Worm (Caenorhabditis elegans) whole organism, mixed stage, embryonic: Measurements from ENCODE around the gene VY10G11R.1.
"Not testable (repeated sequence)": the region's sequence is repeated elsewhere in the genome, so short reads cannot be mapped to it uniquely, and the experiment has no call there.

ENCODE experiments used
- M03D4.4 ChIP-seq: sonication (generic microtip); optimal IDR thresholded peaks from 2 replicates; lab custom pipeline; 2017; ENCODE audit warnings: mild to moderate bottlenecking, missing genetic modification characterization, missing compliant biosample characterization
- bed-3 ChIP-seq: fragments of 200-800 bp; sonication (Bioruptor generic); optimal IDR thresholded peaks from 3 replicates; lab custom pipeline; 2018; ENCODE audit warnings: mild to moderate bottlenecking, missing genetic modification characterization, moderate library complexity, missing compliant biosample characterization
- ceh-39 ChIP-seq: fragments of 150-350 bp; optimal IDR thresholded peaks from 2 replicates; lab custom pipeline; 2014; ENCODE audit warnings: missing biosample characterization, missing genetic modification characterization
- ceh-43 ChIP-seq: fragments of 200-800 bp; sonication (Bioruptor generic); optimal IDR thresholded peaks from 2 replicates; lab custom pipeline; 2018; ENCODE audit warnings: mild to moderate bottlenecking, missing genetic modification characterization, moderate library complexity, missing compliant biosample characterization
- ces-1 ChIP-seq: fragments of 150-350 bp; optimal IDR thresholded peaks from 2 replicates; lab custom pipeline; 2014; ENCODE audit warnings: missing biosample characterization, missing genetic modification reagents, missing genetic modification characterization
- cnd-1 ChIP-seq: fragments of 200-800 bp; sonication (Bioruptor generic); optimal IDR thresholded peaks from 2 replicates; lab custom pipeline; 2018; ENCODE audit warnings: mild to moderate bottlenecking, missing genetic modification characterization, missing compliant biosample characterization
- drap-1 ChIP-seq: fragments of 200-800 bp; sonication (Bioruptor generic); optimal IDR thresholded peaks from 3 replicates; lab custom pipeline; 2018; ENCODE audit warnings: mild to moderate bottlenecking, missing genetic modification characterization, missing compliant biosample characterization
- elt-1 ChIP-seq: sonication (generic microtip); optimal IDR thresholded peaks from 2 replicates; lab custom pipeline; 2017; ENCODE audit warnings: missing genetic modification characterization, mild to moderate bottlenecking, missing compliant biosample characterization, antibody characterized with exemption, moderate library complexity, borderline replicate concordance; ENCODE audit not compliant: insufficient read depth
- elt-3 ChIP-seq: fragments of 150-350 bp; optimal IDR thresholded peaks from 2 replicates; lab custom pipeline; 2014; ENCODE audit warnings: missing biosample characterization, missing genetic modification characterization
- flh-1 ChIP-seq: fragments of 200-800 bp; sonication (Bioruptor generic); optimal IDR thresholded peaks from 2 replicates; lab custom pipeline; 2018; ENCODE audit warnings: mild to moderate bottlenecking, missing genetic modification characterization, moderate library complexity, missing compliant biosample characterization
- ham-2 ChIP-seq: fragments of 200-800 bp; sonication (Bioruptor generic); optimal IDR thresholded peaks from 2 replicates; lab custom pipeline; 2018; ENCODE audit warnings: mild to moderate bottlenecking, missing genetic modification characterization, missing compliant biosample characterization
- hlh-1 ChIP-seq: fragments of 150-350 bp; optimal IDR thresholded peaks from 2 replicates; lab custom pipeline; 2014; ENCODE audit warnings: missing biosample characterization, missing genetic modification reagents, missing genetic modification characterization
- lin-13 ChIP-seq: fragments of 150-350 bp; optimal IDR thresholded peaks from 2 replicates; lab custom pipeline; 2014; ENCODE audit warnings: missing biosample characterization, missing genetic modification characterization
- lsy-2 ChIP-seq: fragments of 150-350 bp; optimal IDR thresholded peaks from 2 replicates; lab custom pipeline; 2014; ENCODE audit warnings: missing biosample characterization, missing genetic modification characterization
- mab-5 ChIP-seq: fragments of 150-350 bp; optimal IDR thresholded peaks from 2 replicates; lab custom pipeline; 2014; ENCODE audit warnings: missing biosample characterization, missing genetic modification characterization
- mls-2 ChIP-seq: sonication (generic microtip); optimal IDR thresholded peaks from 2 replicates; lab custom pipeline; 2016; ENCODE audit warnings: mild to moderate bottlenecking, missing genetic modification characterization, moderate library complexity, missing compliant biosample characterization
- nhr-12 ChIP-seq: fragments of 150-350 bp; optimal IDR thresholded peaks from 2 replicates; lab custom pipeline; 2014; ENCODE audit warnings: missing biosample characterization, missing genetic modification characterization
- nhr-2 ChIP-seq: fragments of 150-350 bp; optimal IDR thresholded peaks from 2 replicates; lab custom pipeline; 2014; ENCODE audit warnings: missing biosample characterization, missing genetic modification characterization
- nhr-237 ChIP-seq: fragments of 150-350 bp; optimal IDR thresholded peaks from 2 replicates; lab custom pipeline; 2014; ENCODE audit warnings: missing biosample characterization, missing genetic modification characterization
- nhr-28 ChIP-seq: fragments of 150-350 bp; optimal IDR thresholded peaks from 2 replicates; lab custom pipeline; 2014; ENCODE audit warnings: missing biosample characterization, missing genetic modification characterization
- pha-4 ChIP-seq: fragments of 150-350 bp; optimal IDR thresholded peaks from 2 replicates; lab custom pipeline; 2018; ENCODE audit warnings: missing biosample characterization, missing genetic modification reagents, missing genetic modification characterization
- snpc-4 ChIP-seq: fragments of 150-350 bp; optimal IDR thresholded peaks from 2 replicates; lab custom pipeline; 2014; ENCODE audit warnings: missing biosample characterization, missing genetic modification characterization
- unc-120 ChIP-seq: sonication (generic microtip); optimal IDR thresholded peaks from 2 replicates; lab custom pipeline; 2017; ENCODE audit warnings: missing genetic modification characterization, missing compliant biosample characterization; ENCODE audit not compliant: poor library complexity, severe bottlenecking
- unc-39 ChIP-seq: fragments of 150-350 bp; optimal IDR thresholded peaks from 2 replicates; lab custom pipeline; 2014; ENCODE audit warnings: missing biosample characterization, missing genetic modification characterization
- unc-62 ChIP-seq: fragments of 150-350 bp; optimal IDR thresholded peaks from 2 replicates; lab custom pipeline; 2014; ENCODE audit warnings: missing biosample characterization, missing genetic modification reagents, missing genetic modification characterization
- zip-8 ChIP-seq: fragments of 150-350 bp; optimal IDR thresholded peaks from 2 replicates; lab custom pipeline; 2014; ENCODE audit warnings: missing biosample characterization, missing genetic modification characterization
- ztf-11 ChIP-seq: fragments of 150-350 bp; optimal IDR thresholded peaks from 2 replicates; lab custom pipeline; 2014; ENCODE audit warnings: missing biosample characterization, missing genetic modification characterization

Gene VY10G11R.1

DNA sequence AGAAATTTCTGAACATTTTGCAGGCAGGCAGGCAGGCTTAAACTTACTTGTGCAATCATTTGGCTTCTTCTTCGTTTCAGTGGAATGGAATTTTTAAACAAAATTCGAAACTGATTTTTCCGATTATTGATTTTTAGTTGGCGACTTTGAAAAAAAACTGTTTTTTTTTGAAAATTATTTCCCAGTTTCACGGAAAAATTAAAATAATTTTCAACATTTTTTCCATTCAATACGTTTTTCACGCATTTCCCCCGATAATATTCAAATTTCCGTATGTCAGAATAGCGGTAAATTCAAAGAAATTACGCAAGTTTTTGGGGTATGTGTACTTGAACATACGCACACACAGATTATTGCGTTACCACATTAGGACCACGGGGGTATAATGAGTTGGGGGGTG, at the start of gene VY10G11R.1:
Gene VY10G11R.1, minus strand, starts transcription at position 101 of the 400 bp plus-strand sequence.
- not testable (repeated sequence) for TF ChIP-seq elt-3 (tag; lab: Kevin White, UChicago); unc-39 (tag; lab: Kevin White, UChicago); bed-3 (GFP tag; lab: Kevin White, UChicago)

- not testable (repeated sequence) for TF ChIP-seq ceh-39; ham-2 (GFP tag; lab: Kevin White, UChicago); elt-1 (tag; lab: Kevin White, UChicago)
- TF ChIP-seq, all 35 proteins: peak for 0; not testable (repeated sequence) for 35
Measured at ce11 chrIV:16507132-16507531, 36.3 kb upstream of the VY10G11R.1 start, which contains the start of gene Y51H4A.935. Gene Y51H4A.935, minus strand, starts transcription at chrIV:16507232.

DNA sequence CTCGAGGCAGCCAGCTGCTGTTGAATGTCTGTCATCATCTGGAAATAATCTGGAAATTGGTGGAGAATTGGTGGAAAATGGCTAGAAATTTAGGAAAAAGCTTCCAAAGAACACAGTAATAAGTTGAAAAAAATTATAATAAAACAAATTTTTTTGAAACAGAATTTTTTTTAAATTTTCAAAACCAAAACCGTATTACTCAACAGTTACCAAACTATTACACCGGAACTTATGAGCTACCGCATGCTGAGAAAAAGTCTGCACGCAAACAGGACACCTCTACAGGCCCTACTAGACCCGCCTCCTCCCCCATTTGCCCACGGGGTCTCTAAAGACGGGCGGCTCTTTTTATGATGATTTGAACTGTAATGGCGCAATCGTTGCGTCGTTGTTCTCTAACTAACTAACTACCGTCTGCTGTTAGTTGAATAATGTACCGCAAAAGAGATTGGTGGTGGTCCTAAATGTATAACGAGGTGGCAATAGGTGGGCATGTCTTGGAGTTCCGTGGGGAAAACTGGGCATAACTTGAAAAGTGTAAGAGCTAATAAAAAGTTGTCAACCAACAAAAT, 34.9 kb upstream of the VY10G11R.1 start, which contains the start of gene zip-7:
Gene zip-7, minus strand, starts transcription at position 51 of the 572 bp plus-strand sequence.
- TF ChIP-seq ceh-39, result no peak
- peak; percentile 54 for TF ChIP-seq nhr-2 (tag; lab: Kevin White, UChicago)
- TF ChIP-seq zip-8 (tag; lab: Kevin White, UChicago), result peak; percentile 90

ce11 chrIV:16503590-16504217, 32.9 kb upstream of the VY10G11R.1 start:
- TF ChIP-seq zip-8 (tag; lab: Kevin White, UChicago) (peak; percentile 99), lin-13 (tag; lab: Kevin White, UChicago) (no peak), nhr-12 (tag; lab: Kevin White, UChicago) (no peak), nhr-237 (tag; lab: Kevin White, UChicago) (no peak), flh-1 (GFP tag; lab: Kevin White, UChicago) (no peak), cnd-1 (peak; percentile 23), unc-120 (no peak), snpc-4 (tag; lab: Kevin White, UChicago) (no peak)
- TF ChIP-seq, all 35 proteins: peak for 2

ce11 chrIV:16503049-16503448, 32.3 kb upstream of the VY10G11R.1 start:
- no peak for TF ChIP-seq nhr-2 (tag; lab: Kevin White, UChicago)
- TF ChIP-seq lsy-2 (tag; lab: Kevin White, UChicago), result peak; percentile 19
- TF ChIP-seq elt-1 (tag; lab: Kevin White, UChicago), result no peak
- no peak for TF ChIP-seq ztf-11
- no peak for TF ChIP-seq unc-120
- no peak for TF ChIP-seq pha-4

ce11 chrIV:16502387-16502786, 31.6 kb upstream of the VY10G11R.1 start:
- TF ChIP-seq hlh-1 (tag; lab: Kevin White, UChicago) (no peak), cnd-1 (no peak), snpc-4 (tag; lab: Kevin White, UChicago) (no peak), ceh-43 (GFP tag; lab: Kevin White, UChicago) (no peak)

DNA sequence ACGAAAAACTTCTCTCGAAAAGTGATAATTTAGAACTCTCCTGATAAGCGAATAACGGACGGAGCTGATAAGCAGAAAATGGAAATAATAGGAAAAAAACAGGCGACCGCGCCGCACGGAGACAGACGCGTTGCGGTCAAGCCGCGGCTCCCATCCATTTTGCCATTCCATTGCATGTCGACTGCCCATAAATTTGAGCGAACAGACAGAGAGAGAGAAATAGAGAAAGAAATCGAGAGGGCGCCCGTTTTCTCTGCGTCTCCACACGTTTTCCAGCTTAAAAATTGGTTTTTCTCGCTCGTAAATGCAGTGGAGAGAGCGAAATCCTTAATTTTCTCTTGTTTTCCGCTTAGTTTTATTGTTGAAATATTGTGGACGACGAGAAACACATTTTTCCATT, 31.1 kb upstream of the VY10G11R.1 start:
- TF ChIP-seq drap-1 (GFP tag; lab: Kevin White, UChicago) (no peak), mab-5 (tag; lab: Kevin White, UChicago) (no peak), mls-2 (no peak), ces-1 (GFP tag; lab: Kevin White, UChicago) (peak; percentile 82), M03D4.4 (no peak), nhr-2 (tag; lab: Kevin White, UChicago) (no peak), lsy-2 (tag; lab: Kevin White, UChicago) (no peak), unc-120 (peak; percentile 15), bed-3 (GFP tag; lab: Kevin White, UChicago) (no peak), zip-8 (tag; lab: Kevin White, UChicago) (no peak), hlh-1 (tag; lab: Kevin White, UChicago) (no peak), elt-1 (tag; lab: Kevin White, UChicago) (no peak), unc-62 (peak; percentile 36), elt-3 (tag; lab: Kevin White, UChicago) (no peak), nhr-28 (no peak), pha-4 (peak; percentile 16), ztf-11 (no peak)
